Fruit fly (Drosophila melanogaster) whole organism, adult: ENCODE results near the gene shep.

ENCODE experiments used
- CG14711 ChIP-seq: fragments of 200-800 bp; sonication (Bioruptor generic); optimal IDR thresholded peaks from 2 replicates; lab custom pipeline; 2018; ENCODE audit warnings: missing biosample characterization, mild to moderate bottlenecking, missing genetic modification characterization, moderate library complexity
- CG1620 ChIP-seq: fragments of 200-800 bp; sonication (Bioruptor generic); optimal IDR thresholded peaks from 2 replicates; lab custom pipeline; 2016; ENCODE audit warnings: missing biosample characterization, missing genetic modification characterization
- cic ChIP-seq: fragments of 200-800 bp; sonication (Bioruptor generic); optimal IDR thresholded peaks from 2 replicates; lab custom pipeline; 2017; ENCODE audit warnings: missing biosample characterization, mild to moderate bottlenecking, missing genetic modification characterization, moderate library complexity

- no peak for TF ChIP-seq CG14711
- TF ChIP-seq CG1620 (GFP tag; lab: Kevin White, UChicago) = no peak
- no peak for TF ChIP-seq cic (GFP tag; lab: Kevin White, UChicago)
These were observed 149.5 kb downstream of the shep start for dm6 chr3L:5128214-5128613.
